Worm (Caenorhabditis elegans) whole organism, young adult: ENCODE results near the gene F44E2.9.

Experiments used
- C06A6.2 ChIP-seq: fragments of 200-800 bp; sonication (Bioruptor generic); conservative IDR thresholded peaks from 2 replicates; pipeline ENCODE4 v1.3.6; 2022; ENCODE audit warnings: missing genetic modification characterization, missing compliant biosample characterization
- F39B2.1 ChIP-seq: fragments of 200-800 bp; sonication (Bioruptor generic); IDR thresholded peaks from 2 replicates; pipeline ENCODE4 v1.3.6; 2022; ENCODE audit warnings: missing genetic modification reagents, missing genetic modification characterization, missing compliant biosample characterization
- F49E8.2 ChIP-seq: sonication (generic microtip); optimal IDR thresholded peaks from 3 replicates; lab custom pipeline; 2017; ENCODE audit warnings: missing genetic modification characterization, mild to moderate bottlenecking, missing compliant biosample characterization, antibody characterized with exemption, moderate library complexity; ENCODE audit not compliant: insufficient read depth
- ceh-91 ChIP-seq: fragments of 200-800 bp; sonication (Bioruptor generic); IDR thresholded peaks from 2 replicates; pipeline ENCODE4 v1.3.6; 2022; ENCODE audit warnings: missing genetic modification reagents, missing genetic modification characterization, missing compliant biosample characterization
- nhr-179 ChIP-seq: sonication (generic microtip); optimal IDR thresholded peaks from 2 replicates; lab custom pipeline; 2016; ENCODE audit warnings: mild to moderate bottlenecking, missing genetic modification characterization, missing compliant biosample characterization
- pha-4 ChIP-seq: fragments of 150-350 bp; sonication (generic microtip); optimal IDR thresholded peaks from 2 replicates; lab custom pipeline; 2014; ENCODE audit warnings: missing biosample characterization, missing genetic modification reagents, missing genetic modification characterization
- repo-1 ChIP-seq: sonication (generic microtip); optimal IDR thresholded peaks from 2 replicates; lab custom pipeline; 2017; ENCODE audit warnings: mild to moderate bottlenecking, missing genetic modification characterization, missing compliant biosample characterization
- tlf-1 ChIP-seq: fragments of 200-800 bp; sonication (Bioruptor generic); optimal IDR thresholded peaks from 2 replicates; lab custom pipeline; 2018; ENCODE audit warnings: mild to moderate bottlenecking, missing genetic modification characterization, missing compliant biosample characterization

ce11 chrIII:8805815-8806214, 44.5 kb downstream of the F44E2.9 start:
- TF ChIP-seq F49E8.2 (tag; lab: Kevin White, UChicago) (no peak), F39B2.1 (GFP tag; lab: Robert Waterston, UW) (no peak), nhr-179 (tag; lab: Kevin White, UChicago) (no peak), C06A6.2 (GFP tag; lab: Robert Waterston, UW) (no peak), pha-4 (tag; lab: Kevin White, UChicago) (no peak), tlf-1 (GFP tag; lab: Kevin White, UChicago) (no peak), ceh-91 (GFP tag; lab: Robert Waterston, UW) (no peak), repo-1 (tag; lab: Kevin White, UChicago) (no peak)
